Worm (Caenorhabditis elegans) whole organism, early embryonic: ENCODE data around the gene ant-1.1.

Source experiments
- B0310.2 ChIP-seq: sonication (generic microtip); optimal IDR thresholded peaks from 2 replicates; lab custom pipeline; 2016; ENCODE audit warnings: mild to moderate bottlenecking, missing genetic modification characterization, missing compliant biosample characterization
- F13C5.2 ChIP-seq: sonication (generic microtip); optimal IDR thresholded peaks from 2 replicates; lab custom pipeline; 2017; ENCODE audit warnings: mild to moderate bottlenecking, missing genetic modification characterization, inconsistent platforms, missing compliant biosample characterization
- aly-1 ChIP-seq: sonication (generic microtip); optimal IDR thresholded peaks from 2 replicates; lab custom pipeline; 2016; ENCODE audit warnings: missing genetic modification characterization, missing compliant biosample characterization
- ama-1 ChIP-seq: fragments of 150-350 bp; optimal IDR thresholded peaks from 2 replicates; lab custom pipeline; 2014
- ceh-13 ChIP-seq: fragments of 200-800 bp; sonication (Bioruptor generic); optimal IDR thresholded peaks from 2 replicates; lab custom pipeline; 2018; ENCODE audit warnings: mild to moderate bottlenecking, missing genetic modification characterization, missing compliant biosample characterization
- ceh-36 ChIP-seq: sonication (generic microtip); optimal IDR thresholded peaks from 2 replicates; lab custom pipeline; 2016; ENCODE audit warnings: missing genetic modification characterization, inconsistent platforms, missing compliant biosample characterization
- ets-7 ChIP-seq: sonication (generic microtip); optimal IDR thresholded peaks from 2 replicates; lab custom pipeline; 2016; ENCODE audit warnings: missing genotype, missing genetic modification characterization, missing compliant biosample characterization
- flt-1 ChIP-seq: fragments of 200-800 bp; sonication (Bioruptor generic); IDR thresholded peaks from 2 replicates; pipeline ENCODE4 v1.3.6; 2022; ENCODE audit warnings: missing genetic modification characterization, missing compliant biosample characterization
- hmbx-1 ChIP-seq: sonication (generic microtip); optimal IDR thresholded peaks from 2 replicates; lab custom pipeline; 2016; ENCODE audit warnings: mild to moderate bottlenecking, missing genetic modification characterization, missing compliant biosample characterization
- hmg-4 ChIP-seq: fragments of 200-800 bp; sonication (Bioruptor generic); optimal IDR thresholded peaks from 2 replicates; lab custom pipeline; 2018; ENCODE audit warnings: mild to moderate bottlenecking, missing genetic modification characterization, missing compliant biosample characterization
- hnd-1 ChIP-seq: sonication (generic microtip); optimal IDR thresholded peaks from 2 replicates; lab custom pipeline; 2016; ENCODE audit warnings: missing genetic modification characterization, missing compliant biosample characterization
- pes-1 ChIP-seq: fragments of 200-800 bp; sonication (Bioruptor generic); IDR thresholded peaks from 2 replicates; pipeline ENCODE4 v1.3.6; 2022; ENCODE audit warnings: missing genetic modification reagents, missing genetic modification characterization, missing compliant biosample characterization
- scrt-1 ChIP-seq: fragments of 200-800 bp; sonication (Bioruptor generic); IDR thresholded peaks from 2 replicates; pipeline ENCODE4 v1.3.6; 2022; ENCODE audit warnings: missing genetic modification characterization, missing compliant biosample characterization
- sea-1 ChIP-seq: fragments of 200-800 bp; sonication (Bioruptor generic); conservative IDR thresholded peaks from 2 replicates; pipeline ENCODE4 v1.3.6; 2022; ENCODE audit warnings: missing genetic modification characterization, missing compliant biosample characterization
- tbx-11 ChIP-seq: fragments of 200-800 bp; sonication (Bioruptor generic); IDR thresholded peaks from 2 replicates; pipeline ENCODE4 v1.3.6; 2022; ENCODE audit warnings: missing genetic modification characterization, missing compliant biosample characterization
- tbx-37 ChIP-seq: fragments of 200-800 bp; sonication (Bioruptor generic); conservative IDR thresholded peaks from 2 replicates; pipeline ENCODE4 v1.3.6; 2022; ENCODE audit warnings: missing genetic modification reagents, missing genetic modification characterization, missing compliant biosample characterization
- tra-4 ChIP-seq: sonication (generic microtip); optimal IDR thresholded peaks from 2 replicates; lab custom pipeline; 2017; ENCODE audit warnings: missing genetic modification characterization, missing compliant biosample characterization

Gene ant-1.1

ce11 chrIII:13503379-13503778 is 40.4 kb downstream of the ant-1.1 start, which contains the start of gene T28A8.4:
Gene T28A8.4 (plus strand): TSS chrIII:13503679.
- TF ChIP-seq aly-1 (tag; lab: Kevin White, UChicago) (no peak), pes-1 (no peak), sea-1 (GFP tag; lab: Robert Waterston, UW) (no peak), tbx-37 (GFP tag; lab: Robert Waterston, UW) (no peak), scrt-1 (GFP tag; lab: Robert Waterston, UW) (no peak), ceh-13 (GFP tag; lab: Kevin White, UChicago) (no peak), tra-4 (tag; lab: Kevin White, UChicago) (no peak), ets-7 (no peak), ceh-36 (tag; lab: Kevin White, UChicago) (no peak), hmbx-1 (no peak), hnd-1 (tag; lab: Kevin White, UChicago) (no peak), hmg-4 (GFP tag; lab: Kevin White, UChicago) (no peak), flt-1 (GFP tag; lab: Robert Waterston, UW) (no peak), ama-1 (lab: Kevin White, UChicago) (no peak), F13C5.2 (tag; lab: Kevin White, UChicago) (no peak), B0310.2 (tag; lab: Kevin White, UChicago) (no peak), tbx-11 (GFP tag; lab: Robert Waterston, UW) (no peak)

DNA sequence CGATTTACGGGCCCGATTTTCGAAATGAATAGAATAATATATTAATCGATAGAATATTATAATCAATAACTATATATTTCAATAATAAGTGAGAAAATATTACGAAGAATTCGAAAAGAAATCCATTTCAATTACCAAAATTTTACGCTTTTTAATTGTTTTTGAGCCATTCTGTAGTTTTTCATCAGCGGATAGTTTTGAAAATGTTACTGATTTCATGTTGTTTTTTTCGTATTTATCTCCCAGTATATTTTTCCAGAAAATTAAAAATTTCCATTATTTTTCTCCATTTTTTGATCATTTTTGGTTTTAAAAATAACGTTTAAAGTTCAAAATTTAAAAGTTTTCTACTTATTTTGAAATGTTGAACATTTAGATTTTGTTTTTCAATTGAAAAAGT is 42.8 kb downstream of the ant-1.1 start, which contains the start of gene T28A8.3:
T28A8.3 (plus strand) TSS at position 301 of the 400 bp plus-strand sequence.
- TF ChIP-seq scrt-1 (GFP tag; lab: Robert Waterston, UW) (no peak), ets-7 (no peak), tbx-37 (GFP tag; lab: Robert Waterston, UW) (no peak), ceh-13 (GFP tag; lab: Kevin White, UChicago) (no peak), ceh-36 (tag; lab: Kevin White, UChicago) (no peak), aly-1 (tag; lab: Kevin White, UChicago) (no peak), tbx-11 (GFP tag; lab: Robert Waterston, UW) (no peak), F13C5.2 (tag; lab: Kevin White, UChicago) (no peak), tra-4 (tag; lab: Kevin White, UChicago) (no peak), sea-1 (GFP tag; lab: Robert Waterston, UW) (no peak), hmbx-1 (no peak), B0310.2 (tag; lab: Kevin White, UChicago) (no peak), flt-1 (GFP tag; lab: Robert Waterston, UW) (no peak), hmg-4 (GFP tag; lab: Kevin White, UChicago) (no peak), pes-1 (no peak), ama-1 (lab: Kevin White, UChicago) (no peak), hnd-1 (tag; lab: Kevin White, UChicago) (no peak)

DNA sequence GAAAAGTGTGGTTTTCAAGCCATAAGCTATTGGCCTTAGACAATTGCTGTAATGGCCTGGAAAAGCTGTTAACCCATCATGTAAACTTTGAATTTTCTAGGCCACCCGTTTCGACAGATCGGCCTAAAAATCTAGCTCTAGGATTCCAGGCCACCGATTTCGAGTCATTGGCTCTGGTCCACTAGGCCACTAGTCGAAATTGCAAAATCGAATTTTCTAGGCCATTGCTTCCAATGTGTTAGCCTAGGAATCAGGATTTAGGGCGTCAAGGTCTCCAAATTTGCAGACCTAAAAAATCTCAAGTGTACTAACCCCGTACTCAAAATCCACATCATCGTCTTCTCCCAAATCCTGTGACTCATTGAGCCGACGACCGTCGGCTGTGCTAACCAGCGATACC is 47.8 kb downstream of the ant-1.1 start:
- TF ChIP-seq ceh-13 (GFP tag; lab: Kevin White, UChicago) (no peak), aly-1 (tag; lab: Kevin White, UChicago) (no peak), tbx-11 (GFP tag; lab: Robert Waterston, UW) (no peak), hnd-1 (tag; lab: Kevin White, UChicago) (no peak), ceh-36 (tag; lab: Kevin White, UChicago) (no peak), F13C5.2 (tag; lab: Kevin White, UChicago) (no peak), B0310.2 (tag; lab: Kevin White, UChicago) (no peak), hmbx-1 (no peak), sea-1 (GFP tag; lab: Robert Waterston, UW) (no peak), hmg-4 (GFP tag; lab: Kevin White, UChicago) (no peak), flt-1 (GFP tag; lab: Robert Waterston, UW) (no peak), ets-7 (no peak), pes-1 (no peak), scrt-1 (GFP tag; lab: Robert Waterston, UW) (no peak), ama-1 (lab: Kevin White, UChicago) (no peak), tra-4 (tag; lab: Kevin White, UChicago) (no peak), tbx-37 (GFP tag; lab: Robert Waterston, UW) (no peak)
